Worm (Caenorhabditis elegans) whole organism, young adult: ENCODE data around the gene srw-54.

ENCODE experiments used
- C06A6.2 ChIP-seq: fragments of 200-800 bp; sonication (Bioruptor generic); conservative IDR thresholded peaks from 2 replicates; pipeline ENCODE4 v1.3.6; 2022; ENCODE audit warnings: missing genetic modification characterization, missing compliant biosample characterization
- F49E8.2 ChIP-seq: sonication (generic microtip); optimal IDR thresholded peaks from 3 replicates; lab custom pipeline; 2017; ENCODE audit warnings: missing genetic modification characterization, mild to moderate bottlenecking, missing compliant biosample characterization, antibody characterized with exemption, moderate library complexity; ENCODE audit not compliant: insufficient read depth
- F52B5.7 ChIP-seq: sonication (generic microtip); optimal IDR thresholded peaks from 2 replicates; lab custom pipeline; 2016; ENCODE audit warnings: mild to moderate bottlenecking, missing genetic modification characterization, missing compliant biosample characterization
- F57C9.4 ChIP-seq: sonication (generic microtip); optimal IDR thresholded peaks from 2 replicates; lab custom pipeline; 2017; ENCODE audit warnings: mild to moderate bottlenecking, missing genetic modification characterization, missing compliant biosample characterization
- Y53G8AR.9 ChIP-seq: fragments of 200-800 bp; sonication (Bioruptor generic); conservative IDR thresholded peaks from 2 replicates; pipeline ENCODE4 v1.3.6; 2022; ENCODE audit warnings: missing genetic modification reagents, missing genetic modification characterization, missing compliant biosample characterization
- Y79H2A.3 ChIP-seq: fragments of 200-800 bp; sonication (Bioruptor generic); conservative IDR thresholded peaks from 2 replicates; pipeline ENCODE4 v1.3.6; 2022; ENCODE audit warnings: missing genetic modification reagents, missing genetic modification characterization, missing compliant biosample characterization
- ama-1 ChIP-seq, 3 experiments: fragments of 150-350 bp in 1 of 3; sonication (generic microtip) in 2 of 3; optimal IDR thresholded peaks; 2 replicates each; lab custom pipeline; 2014 to 2018; ENCODE audit warnings: missing biosample characterization in 2 of 3, missing genetic modification characterization in 2 of 3, missing genetic modification reagents in 2 of 3
- cebp-1 ChIP-seq, 2 experiments: fragments of 200-800 bp in 1 of 2; sonication (Bioruptor generic) in 1 of 2; sonication (generic microtip) in 1 of 2; IDR thresholded peaks in 1 of 2; optimal IDR thresholded peaks in 1 of 2; 2 replicates each; pipeline versions ENCODE4 v1.3.6 to Lab custom; 2017 to 2022; ENCODE audit warnings: missing compliant biosample characterization in 2 of 2, missing genetic modification characterization in 2 of 2, mild to moderate bottlenecking in 1 of 2, missing genetic modification reagents in 1 of 2, moderate library complexity in 1 of 2
- ceh-100 ChIP-seq: fragments of 200-800 bp; sonication (Bioruptor generic); IDR thresholded peaks from 2 replicates; pipeline ENCODE4 v1.3.6; 2022; ENCODE audit warnings: missing genetic modification reagents, missing genetic modification characterization, missing compliant biosample characterization
- ceh-27 ChIP-seq: fragments of 200-800 bp; sonication (Bioruptor generic); optimal IDR thresholded peaks from 2 replicates; lab custom pipeline; 2018; ENCODE audit warnings: mild to moderate bottlenecking, missing genetic modification characterization, moderate library complexity, missing compliant biosample characterization
- ceh-58 ChIP-seq: fragments of 200-800 bp; sonication (Bioruptor generic); IDR thresholded peaks from 2 replicates; pipeline ENCODE4 v1.3.6; 2022; ENCODE audit warnings: missing genetic modification characterization, missing compliant biosample characterization
- ceh-79 ChIP-seq: sonication (generic microtip); optimal IDR thresholded peaks from 2 replicates; lab custom pipeline; 2017; ENCODE audit warnings: mild to moderate bottlenecking, missing genetic modification characterization, missing compliant biosample characterization
- dox-1 ChIP-seq: fragments of 200-800 bp; sonication (Bioruptor generic); IDR thresholded peaks from 2 replicates; pipeline ENCODE4 v1.3.6; 2022; ENCODE audit warnings: missing genetic modification reagents, missing genetic modification characterization, missing compliant biosample characterization
- fkh-3 ChIP-seq: sonication (generic microtip); optimal IDR thresholded peaks from 2 replicates; lab custom pipeline; 2016; ENCODE audit warnings: mild to moderate bottlenecking, missing genetic modification characterization, missing compliant biosample characterization
- him-1 ChIP-seq: sonication (generic microtip); optimal IDR thresholded peaks from 2 replicates; lab custom pipeline; 2016; ENCODE audit warnings: missing genotype, missing genetic modification reagents, missing genetic modification characterization, missing compliant biosample characterization
- hlh-26 ChIP-seq: fragments of 200-800 bp; sonication (Bioruptor generic); conservative IDR thresholded peaks from 2 replicates; pipeline ENCODE4 v1.3.6; 2022; ENCODE audit warnings: missing genetic modification reagents, missing genetic modification characterization, missing compliant biosample characterization
- lag-1 ChIP-seq: fragments of 200-800 bp; sonication (Bioruptor generic); IDR thresholded peaks from 2 replicates; pipeline ENCODE4 v1.3.6; 2022; ENCODE audit warnings: missing genetic modification reagents, missing genetic modification characterization, missing compliant biosample characterization
- let-526 ChIP-seq: fragments of 200-800 bp; sonication (Bioruptor generic); IDR thresholded peaks from 2 replicates; pipeline ENCODE4 v1.3.6; 2022; ENCODE audit warnings: missing genetic modification reagents, missing genetic modification characterization, missing compliant biosample characterization
- let-607 ChIP-seq, 2 experiments: fragments of 200-800 bp in 1 of 2; sonication (Bioruptor generic) in 1 of 2; sonication (generic microtip) in 1 of 2; optimal IDR thresholded peaks; 2 replicates each; lab custom pipeline; 2016 to 2018; ENCODE audit warnings: mild to moderate bottlenecking in 2 of 2, missing compliant biosample characterization in 2 of 2, missing genetic modification characterization in 2 of 2, moderate library complexity in 2 of 2, missing genotype in 1 of 2
- lsl-1 ChIP-seq: fragments of 200-800 bp; sonication (Bioruptor generic); optimal IDR thresholded peaks from 2 replicates; lab custom pipeline; 2018; ENCODE audit warnings: mild to moderate bottlenecking, missing genetic modification characterization, moderate library complexity, missing compliant biosample characterization
- madf-10 ChIP-seq: sonication (generic microtip); optimal IDR thresholded peaks from 2 replicates; lab custom pipeline; 2016; ENCODE audit warnings: mild to moderate bottlenecking, missing genetic modification characterization, missing compliant biosample characterization
- nfya-2 ChIP-seq: fragments of 200-800 bp; sonication (Bioruptor generic); IDR thresholded peaks from 2 replicates; pipeline ENCODE4 v1.3.6; 2022; ENCODE audit warnings: missing genetic modification reagents, missing genetic modification characterization, missing compliant biosample characterization
- nhr-80 ChIP-seq: sonication (generic microtip); optimal IDR thresholded peaks from 2 replicates; lab custom pipeline; 2016; ENCODE audit warnings: missing genetic modification characterization, missing compliant biosample characterization
- repo-1 ChIP-seq: sonication (generic microtip); optimal IDR thresholded peaks from 2 replicates; lab custom pipeline; 2017; ENCODE audit warnings: mild to moderate bottlenecking, missing genetic modification characterization, missing compliant biosample characterization
- sea-2 ChIP-seq: fragments of 200-800 bp; sonication (Bioruptor generic); IDR thresholded peaks from 2 replicates; pipeline ENCODE4 v1.3.6; 2022; ENCODE audit warnings: missing genetic modification characterization, missing compliant biosample characterization
- tbx-9 ChIP-seq: sonication (generic microtip); optimal IDR thresholded peaks from 2 replicates; lab custom pipeline; 2016; ENCODE audit warnings: borderline replicate concordance, missing genetic modification characterization, inconsistent platforms, missing compliant biosample characterization
- zfh-2 ChIP-seq: fragments of 200-800 bp; sonication (Bioruptor generic); conservative IDR thresholded peaks from 2 replicates; pipeline ENCODE4 v1.3.6; 2022; ENCODE audit warnings: missing genetic modification reagents, missing genetic modification characterization, missing compliant biosample characterization
- ztf-26 ChIP-seq: sonication (generic microtip); optimal IDR thresholded peaks from 2 replicates; lab custom pipeline; 2017; ENCODE audit warnings: missing genetic modification characterization, missing compliant biosample characterization
- ztf-28 ChIP-seq: fragments of 200-800 bp; sonication (Bioruptor generic); IDR thresholded peaks from 2 replicates; pipeline ENCODE4 v1.3.6; 2022; ENCODE audit warnings: missing genetic modification reagents, missing genetic modification characterization, missing compliant biosample characterization
- ztf-3 ChIP-seq: fragments of 200-800 bp; sonication (Bioruptor generic); optimal IDR thresholded peaks from 2 replicates; lab custom pipeline; 2018; ENCODE audit warnings: mild to moderate bottlenecking, missing genetic modification characterization, missing compliant biosample characterization

Gene srw-54

DNA sequence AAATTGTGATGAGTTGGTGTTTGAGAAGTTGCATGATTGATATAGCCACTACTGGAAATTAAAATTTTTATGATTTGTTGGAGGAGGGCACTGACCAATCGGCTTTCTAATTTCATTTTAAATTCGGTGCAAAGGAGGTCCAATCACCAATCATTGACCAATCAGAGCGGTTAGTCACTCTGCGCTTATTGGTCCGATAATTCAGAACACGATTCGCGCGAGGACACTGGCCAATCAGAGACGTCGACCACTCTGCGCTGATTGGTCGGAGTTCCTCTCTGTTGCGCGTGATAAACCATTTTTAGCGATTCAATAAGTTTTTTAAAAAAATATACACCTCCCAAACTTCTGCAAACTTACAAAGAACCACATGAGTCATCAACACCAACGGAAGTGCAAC is 11.3 kb upstream of the srw-54 start:
- TF ChIP-seq F57C9.4 (tag; lab: Kevin White, UChicago) (no peak), cebp-1 (GFP tag; IDR thresholded peaks at IDR 0.05; lab: Robert Waterston, UW) (0 out of 2 replicates have a peak, but pooled peaks have one; percentile 14), cebp-1 (tag; optimal IDR thresholded peaks at IDR 0.05; lab: Kevin White, UChicago) (no peak), nfya-2 (GFP tag; lab: Robert Waterston, UW) (no peak), ceh-79 (tag; lab: Kevin White, UChicago) (no peak)
- TF ChIP-seq, all 124 proteins: peak for 1

ce11 chrV:16600623-16601022 is 10.5 kb upstream of the srw-54 start, which contains the start of gene T03E6.9:
Gene T03E6.9 (minus strand): TSS chrV:16600723.
- TF ChIP-seq let-607 (tag; optimal IDR thresholded peaks at IDR 0.05; lab: Kevin White, UChicago) = no peak
- no peak for TF ChIP-seq ztf-28 (GFP tag; lab: Robert Waterston, UW)
- no peak for TF ChIP-seq lsl-1 (GFP tag; lab: Kevin White, UChicago)
- no peak for TF ChIP-seq F49E8.2
- TF ChIP-seq let-526 (GFP tag; lab: Robert Waterston, UW) = no peak
- no peak for TF ChIP-seq ztf-26 (tag; lab: Kevin White, UChicago)
- no peak for TF ChIP-seq Y53G8AR.9 (GFP tag; lab: Robert Waterston, UW)
- no peak for TF ChIP-seq Y79H2A.3 (GFP tag; lab: Robert Waterston, UW)
- TF ChIP-seq nhr-80 (tag; lab: Kevin White, UChicago) = no peak
- no peak for TF ChIP-seq lag-1
- no peak for TF ChIP-seq ceh-58
- no peak for TF ChIP-seq sea-2 (GFP tag; lab: Robert Waterston, UW)

ce11 chrV:16603102-16603501 is 8.0 kb upstream of the srw-54 start, which contains the start of gene T03E6.8:
Gene T03E6.8 (minus strand): TSS chrV:16603202.
- TF ChIP-seq ama-1 (optimal IDR thresholded peaks at IDR 0.05; lab: Kevin White, UChicago) (no peak), ama-1 (GFP tag; optimal IDR thresholded peaks at IDR 0.05; lab: Kevin White, UChicago) (no peak), him-1 (tag; lab: Kevin White, UChicago) (no peak), zfh-2 (no peak), ceh-27 (GFP tag; lab: Kevin White, UChicago) (no peak), ztf-3 (GFP tag; lab: Kevin White, UChicago) (no peak)

DNA sequence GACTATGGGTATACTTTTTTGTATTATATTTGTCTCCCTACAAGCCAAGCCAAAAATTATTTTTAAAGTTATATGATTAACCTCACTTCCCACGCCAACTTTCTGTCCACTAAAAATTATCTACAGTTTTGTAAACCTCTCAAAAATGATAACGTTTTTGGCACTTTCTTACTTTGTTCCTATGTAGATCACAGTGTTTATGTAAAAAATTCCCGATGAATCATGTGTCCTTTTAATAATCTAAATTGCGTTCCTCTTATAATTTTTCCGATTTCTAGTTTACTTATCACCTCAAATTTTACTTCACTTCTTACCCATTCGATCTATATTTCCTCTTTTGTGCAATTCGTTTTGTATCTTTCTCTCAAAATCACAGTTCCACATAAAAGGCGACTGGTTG is 6.8 kb upstream of the srw-54 start:
- no peak for TF ChIP-seq hlh-26 (GFP tag; lab: Robert Waterston, UW)
- peak; percentile 23 for TF ChIP-seq nhr-80 (tag; lab: Kevin White, UChicago)
- TF ChIP-seq, all 124 proteins: peak for 1

ce11 chrV:16605463-16605862 is 5.7 kb upstream of the srw-54 start:
- 0 out of 2 replicates have a peak, but pooled peaks have one; percentile 33 for TF ChIP-seq dox-1
- TF ChIP-seq fkh-3 (tag; lab: Kevin White, UChicago) = no peak
- TF ChIP-seq C06A6.2 (GFP tag; lab: Robert Waterston, UW) = no peak
- TF ChIP-seq let-607 (tag; optimal IDR thresholded peaks at IDR 0.05; lab: Kevin White, UChicago) = no peak
- peak; percentile 77 for TF ChIP-seq nhr-80 (tag; lab: Kevin White, UChicago)
- no peak for TF ChIP-seq F52B5.7 (tag; lab: Kevin White, UChicago)

DNA sequence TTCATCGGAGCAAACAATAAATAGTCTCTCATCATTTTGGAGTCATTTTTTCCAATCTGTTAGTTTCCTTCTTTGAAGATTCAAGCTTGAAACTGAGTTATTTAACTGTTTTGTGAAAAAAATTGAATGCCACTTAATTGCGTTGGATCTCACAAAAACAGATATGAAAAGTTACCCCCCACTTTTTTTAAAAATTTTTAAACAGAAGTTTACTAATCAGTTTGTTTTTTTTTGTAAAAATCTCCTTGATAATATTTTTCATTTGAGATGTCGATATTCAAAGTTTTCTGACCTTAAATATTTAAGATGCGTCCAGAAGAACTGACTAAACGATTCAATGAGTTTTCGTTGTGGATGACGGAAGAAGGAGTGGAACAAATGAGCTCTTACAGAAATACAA is 4.8 kb upstream of the srw-54 start, which contains the start of gene Y32B12C.1:
Gene Y32B12C.1, plus strand, starts transcription at position 301 of the 400 bp plus-strand sequence.
- TF ChIP-seq repo-1 (no peak), ztf-26 (tag; lab: Kevin White, UChicago) (no peak), ztf-3 (GFP tag; lab: Kevin White, UChicago) (no peak), madf-10 (tag; lab: Kevin White, UChicago) (no peak), sea-2 (GFP tag; lab: Robert Waterston, UW) (no peak), ceh-100 (GFP tag; lab: Robert Waterston, UW) (no peak), tbx-9 (no peak), Y79H2A.3 (GFP tag; lab: Robert Waterston, UW) (no peak)
